Fruit fly (Drosophila melanogaster): Measurements from ENCODE around the gene gish.

gish gene

DNA sequence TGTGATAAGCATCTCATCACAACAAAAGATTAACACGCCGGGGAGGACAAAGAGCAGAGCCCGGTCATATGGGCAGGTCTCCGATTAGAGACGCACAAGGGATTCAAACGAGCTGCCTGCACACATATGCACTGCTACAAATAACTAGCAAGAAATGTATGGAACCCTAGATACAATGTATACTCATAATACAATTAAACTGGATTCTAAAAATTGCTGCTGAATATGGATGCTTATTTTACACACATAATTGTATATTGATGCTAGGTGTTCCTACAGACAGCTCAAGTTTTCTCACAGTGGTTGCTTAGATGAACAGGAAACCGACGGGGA, 64.8 kb downstream of the gish start (continued):
- TF ChIP-seq CG9139 (GFP tag; optimal IDR thresholded peaks at IDR 0.05), result no peak
- no peak for TF ChIP-seq CG8319 (GFP tag; optimal IDR thresholded peaks at IDR 0.05)
- peak; percentile 67 for TF ChIP-seq Sox14 (GFP tag; optimal IDR thresholded peaks at IDR 0.05)
- TF ChIP-seq CG7368 (GFP tag; optimal IDR thresholded peaks at IDR 0.05), result no peak
- peak; percentile 60 for TF ChIP-seq CG32006 (GFP tag; optimal IDR thresholded peaks at IDR 0.05)
- peak; percentile 84 for TF ChIP-seq Eip78C (GFP tag)
- peak; percentile 10 for TF ChIP-seq Smox (GFP tag; optimal IDR thresholded peaks at IDR 0.05)
- TF ChIP-seq Sox102F (GFP tag; optimal IDR thresholded peaks at IDR 0.05), result peak; percentile 45
- peak; percentile 36 for TF ChIP-seq CG34406 (GFP tag; optimal IDR thresholded peaks at IDR 0.05)
- no peak for TF ChIP-seq fkh (GFP tag; optimal IDR thresholded peaks at IDR 0.05)
- peak; percentile 18 to 49 for TF ChIP-seq ss (GFP tag; optimal IDR thresholded peaks at IDR 0.05)
- TF ChIP-seq lz (GFP tag; optimal IDR thresholded peaks at IDR 0.05), result peak; percentile 30
- no peak for TF ChIP-seq CG6276 (GFP tag; optimal IDR thresholded peaks at IDR 0.05)
- 0 out of 3 replicates have a peak, but pooled peaks have one; percentile 49 for TF ChIP-seq eg (GFP tag; IDR thresholded peaks at IDR 0.05)
- TF ChIP-seq Eip93F (GFP tag; optimal IDR thresholded peaks at IDR 0.05), result no peak
- TF ChIP-seq dsx (GFP tag; optimal IDR thresholded peaks at IDR 0.05; ENCODE audit: poor library complexity, severe bottlenecking), result peak; percentile 75

- TF ChIP-seq fkh (GFP tag; optimal IDR thresholded peaks at IDR 0.05), result no peak
- TF ChIP-seq Eip78C (GFP tag), result peak; percentile 48
- TF ChIP-seq CG34406 (GFP tag; optimal IDR thresholded peaks at IDR 0.05), result no peak
- TF ChIP-seq Sox14 (GFP tag; optimal IDR thresholded peaks at IDR 0.05), result no peak
Observed at dm6 chr3R:16337863-16338262, 65.6 kb downstream of the gish start.

dm6 chr3R:16338342-16338741, 66.1 kb downstream of the gish start:
- peak; percentile 25 for TF ChIP-seq fkh (GFP tag; optimal IDR thresholded peaks at IDR 0.05)
- peak in 1 of 2 experiments; percentile 56 for TF ChIP-seq ss (GFP tag; optimal IDR thresholded peaks at IDR 0.05)
- no peak for TF ChIP-seq achi (GFP tag; optimal IDR thresholded peaks at IDR 0.05)
- TF ChIP-seq eg (GFP tag; IDR thresholded peaks at IDR 0.05), result no peak
- TF ChIP-seq net (GFP tag; optimal IDR thresholded peaks at IDR 0.05), result no peak
- no peak for TF ChIP-seq fd59A (GFP tag; optimal IDR thresholded peaks at IDR 0.05)
- no peak for TF ChIP-seq Lpt (GFP tag; optimal IDR thresholded peaks at IDR 0.05)
- peak; percentile 21 for TF ChIP-seq Eip75B (GFP tag; optimal IDR thresholded peaks at IDR 0.05)
- peak; percentile 10 for TF ChIP-seq esn (GFP tag; optimal IDR thresholded peaks at IDR 0.05)
- peak; percentile 54 for TF ChIP-seq Eip78C (GFP tag)
- TF ChIP-seq CG6163 (GFP tag; IDR thresholded peaks at IDR 0.05), result 0 out of 3 replicates have a peak, but pooled peaks have one; percentile 21
- peak; percentile 30 for TF ChIP-seq dsx (GFP tag; optimal IDR thresholded peaks at IDR 0.05; ENCODE audit: poor library complexity, severe bottlenecking)
- TF ChIP-seq lz (GFP tag; optimal IDR thresholded peaks at IDR 0.05), result no peak
- peak; percentile 1 for TF ChIP-seq Sox14 (GFP tag; optimal IDR thresholded peaks at IDR 0.05)
- TF ChIP-seq CG1621 (tag; optimal IDR thresholded peaks at IDR 0.05), result peak; percentile 50
- TF ChIP-seq CG6792 (GFP tag; optimal IDR thresholded peaks at IDR 0.05), result no peak
- no peak for TF ChIP-seq Smox (GFP tag; optimal IDR thresholded peaks at IDR 0.05)
- no peak for TF ChIP-seq CG32006 (GFP tag; optimal IDR thresholded peaks at IDR 0.05)
- TF ChIP-seq CG4318 (GFP tag; optimal IDR thresholded peaks at IDR 0.05), result no peak
- no peak for TF ChIP-seq CG8632 (GFP tag; optimal IDR thresholded peaks at IDR 0.05)
- no peak for TF ChIP-seq CG9139 (GFP tag; optimal IDR thresholded peaks at IDR 0.05)

DNA sequence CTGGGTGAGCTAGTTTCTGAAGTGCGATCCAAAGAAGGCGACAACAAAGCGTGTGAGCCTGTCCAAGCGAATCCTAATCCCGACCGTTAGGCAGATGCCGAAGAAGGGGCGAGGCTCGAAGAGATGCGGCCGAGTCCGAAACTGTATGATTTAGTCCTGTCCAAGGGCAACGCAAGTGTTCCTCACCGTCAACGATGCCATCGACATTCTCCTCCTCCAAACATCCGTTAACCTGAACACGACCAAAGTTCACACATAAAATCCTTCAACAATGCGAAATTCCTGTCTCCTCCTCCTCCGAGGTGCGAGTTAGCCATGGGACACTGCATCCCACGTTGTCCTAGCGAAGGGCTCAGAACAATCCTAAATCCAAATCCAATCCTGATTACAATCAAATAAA, 67.2 kb downstream of the gish start, which contains the start of gene Sulf1:
TSS of gene Sulf1 (minus strand) at position 101 of the 400 bp plus-strand sequence.
- TF ChIP-seq acj6 (GFP tag; optimal IDR thresholded peaks at IDR 0.05) (no peak), fkh (GFP tag; optimal IDR thresholded peaks at IDR 0.05) (no peak), CG3919 (GFP tag; optimal IDR thresholded peaks at IDR 0.05) (no peak), CG11902 (GFP tag; optimal IDR thresholded peaks at IDR 0.05) (no peak), Hr39 (GFP tag; optimal IDR thresholded peaks at IDR 0.05) (no peak), Gug (GFP tag; IDR thresholded peaks at IDR 0.05) (no peak), OdsH (GFP tag; optimal IDR thresholded peaks at IDR 0.05) (no peak), CG9139 (GFP tag; optimal IDR thresholded peaks at IDR 0.05) (no peak), Smox (GFP tag; optimal IDR thresholded peaks at IDR 0.05) (no peak), CG6854 (GFP tag; optimal IDR thresholded peaks at IDR 0.05) (no peak), CG10631 (GFP tag; optimal IDR thresholded peaks at IDR 0.05) (no peak), CG15336 (GFP tag; IDR thresholded peaks at IDR 0.05) (no peak), CG8119 (GFP tag; IDR thresholded peaks at IDR 0.05) (no peak)
